Worm (Caenorhabditis elegans) whole organism, L2 larva: ENCODE results near the gene tes-1.
A peak's percentile ranks its signal among the peaks of the same experiment; 100 is the strongest.

Source experiments
- F13H6.1 ChIP-seq: sonication (generic microtip); optimal IDR thresholded peaks from 2 replicates; lab custom pipeline; 2016; ENCODE audit warnings: missing genetic modification characterization, missing compliant biosample characterization
- R02D3.7 ChIP-seq: fragments of 150-350 bp; optimal IDR thresholded peaks from 2 replicates; lab custom pipeline; 2014; ENCODE audit warnings: missing biosample characterization, missing genetic modification characterization
- Y55F3AM.14 ChIP-seq: fragments of 200-800 bp; sonication (Bioruptor generic); optimal IDR thresholded peaks from 2 replicates; lab custom pipeline; 2018; ENCODE audit warnings: mild to moderate bottlenecking, missing genetic modification characterization, missing compliant biosample characterization
- ZK546.5 ChIP-seq: sonication (generic microtip); optimal IDR thresholded peaks from 2 replicates; lab custom pipeline; 2017; ENCODE audit warnings: missing biosample characterization, missing genetic modification characterization
- ama-1 ChIP-seq: fragments of 150-350 bp; optimal IDR thresholded peaks from 2 replicates; lab custom pipeline; 2018; ENCODE audit warnings: inconsistent platforms
- blmp-1 ChIP-seq: sonication (generic microtip); optimal IDR thresholded peaks from 2 replicates; lab custom pipeline; 2017; ENCODE audit warnings: missing genetic modification characterization, mild to moderate bottlenecking, missing compliant biosample characterization, antibody characterized with exemption, moderate library complexity; ENCODE audit not compliant: insufficient read depth
- ceh-16 ChIP-seq: fragments of 150-350 bp; optimal IDR thresholded peaks from 2 replicates; lab custom pipeline; 2014; ENCODE audit warnings: missing biosample characterization, missing genetic modification characterization
- ceh-82 ChIP-seq: fragments of 150-350 bp; optimal IDR thresholded peaks from 2 replicates; lab custom pipeline; 2014; ENCODE audit warnings: missing biosample characterization, missing genetic modification characterization
- crh-2 ChIP-seq: sonication (generic microtip); optimal IDR thresholded peaks from 2 replicates; lab custom pipeline; 2017; ENCODE audit warnings: missing biosample characterization, missing genetic modification characterization
- dmd-4 ChIP-seq: sonication (generic microtip); optimal IDR thresholded peaks from 2 replicates; lab custom pipeline; 2017; ENCODE audit warnings: missing biosample characterization, missing genetic modification characterization
- egl-27 ChIP-seq: sonication (generic microtip); optimal IDR thresholded peaks from 3 replicates; lab custom pipeline; 2017; ENCODE audit warnings: missing biosample characterization, missing genetic modification reagents, missing genetic modification characterization
- elt-1 ChIP-seq: fragments of 150-350 bp; optimal IDR thresholded peaks from 2 replicates; lab custom pipeline; 2014; ENCODE audit warnings: missing biosample characterization, missing genetic modification characterization
- elt-3 ChIP-seq: sonication (generic microtip); optimal IDR thresholded peaks from 2 replicates; lab custom pipeline; 2017; ENCODE audit warnings: missing biosample characterization, missing genetic modification characterization
- fos-1 ChIP-seq: fragments of 150-350 bp; optimal IDR thresholded peaks from 2 replicates; lab custom pipeline; 2014; ENCODE audit warnings: missing biosample characterization, missing genetic modification characterization
- gmeb-1 ChIP-seq: fragments of 150-350 bp; optimal IDR thresholded peaks from 2 replicates; lab custom pipeline; 2014; ENCODE audit warnings: missing biosample characterization, missing genetic modification characterization
- lin-13 ChIP-seq: fragments of 150-350 bp; optimal IDR thresholded peaks from 2 replicates; lab custom pipeline; 2014; ENCODE audit warnings: missing biosample characterization, missing genetic modification reagents, missing genetic modification characterization
- lsy-2 ChIP-seq, 2 experiments: fragments of 150-350 bp in 1 of 2; sonication (generic microtip) in 1 of 2; optimal IDR thresholded peaks; 2 replicates each; lab custom pipeline; 2014 to 2017; ENCODE audit warnings: missing biosample characterization in 2 of 2, missing genetic modification characterization in 2 of 2
- mab-5 ChIP-seq: fragments of 150-350 bp; optimal IDR thresholded peaks from 2 replicates; lab custom pipeline; 2014; ENCODE audit warnings: missing biosample characterization, missing genetic modification characterization
- mbf-1 ChIP-seq: sonication (generic microtip); optimal IDR thresholded peaks from 2 replicates; lab custom pipeline; 2017; ENCODE audit warnings: missing biosample characterization, missing genetic modification characterization
- nhr-12 ChIP-seq: fragments of 150-350 bp; optimal IDR thresholded peaks from 2 replicates; lab custom pipeline; 2014; ENCODE audit warnings: missing biosample characterization, missing genetic modification characterization
- nhr-129 ChIP-seq: fragments of 150-350 bp; optimal IDR thresholded peaks from 2 replicates; lab custom pipeline; 2014; ENCODE audit warnings: missing biosample characterization, missing genetic modification characterization
- nhr-21 ChIP-seq: fragments of 150-350 bp; optimal IDR thresholded peaks from 2 replicates; lab custom pipeline; 2014; ENCODE audit warnings: missing biosample characterization, missing genetic modification characterization
- nhr-23 ChIP-seq: fragments of 150-350 bp; optimal IDR thresholded peaks from 2 replicates; lab custom pipeline; 2014; ENCODE audit warnings: missing biosample characterization, missing genetic modification reagents, missing genetic modification characterization
- nhr-237 ChIP-seq: fragments of 150-350 bp; optimal IDR thresholded peaks from 2 replicates; lab custom pipeline; 2014; ENCODE audit warnings: missing biosample characterization, missing genetic modification characterization
- nhr-25 ChIP-seq: fragments of 150-350 bp; sonication (generic microtip); optimal IDR thresholded peaks from 3 replicates; lab custom pipeline; 2014; ENCODE audit warnings: missing biosample characterization, missing genetic modification characterization
- nhr-77 ChIP-seq: fragments of 150-350 bp; optimal IDR thresholded peaks from 2 replicates; lab custom pipeline; 2014; ENCODE audit warnings: missing biosample characterization, missing genetic modification characterization
- peb-1 ChIP-seq: fragments of 150-350 bp; optimal IDR thresholded peaks from 2 replicates; lab custom pipeline; 2014; ENCODE audit warnings: missing biosample characterization, missing genetic modification characterization
- sem-4 ChIP-seq: fragments of 150-350 bp; optimal IDR thresholded peaks from 2 replicates; lab custom pipeline; 2014; ENCODE audit warnings: missing biosample characterization, missing genetic modification reagents, missing genetic modification characterization
- skn-1 ChIP-seq: sonication (generic microtip); optimal IDR thresholded peaks from 2 replicates; lab custom pipeline; 2017; ENCODE audit warnings: missing biosample characterization, missing genetic modification characterization
- sma-3 ChIP-seq: sonication (generic microtip); optimal IDR thresholded peaks from 2 replicates; lab custom pipeline; 2016; ENCODE audit warnings: missing genetic modification reagents, missing genetic modification characterization, missing compliant biosample characterization
- sma-9 ChIP-seq, 2 experiments: fragments of 150-350 bp in 1 of 2; sonication (generic microtip) in 1 of 2; optimal IDR thresholded peaks; 2 replicates each; lab custom pipeline; 2014 to 2016; ENCODE audit warnings: missing genetic modification characterization in 2 of 2, mild to moderate bottlenecking in 1 of 2, missing biosample characterization in 1 of 2, missing compliant biosample characterization in 1 of 2, missing genetic modification reagents in 1 of 2, moderate library complexity in 1 of 2
- snpc-4 ChIP-seq: fragments of 150-350 bp; optimal IDR thresholded peaks from 2 replicates; lab custom pipeline; 2014; ENCODE audit warnings: missing biosample characterization, missing genetic modification characterization
- unc-39 ChIP-seq: fragments of 150-350 bp; optimal IDR thresholded peaks from 2 replicates; lab custom pipeline; 2014; ENCODE audit warnings: missing biosample characterization, missing genetic modification characterization
- unc-55 ChIP-seq: fragments of 150-350 bp; sonication (generic microtip); optimal IDR thresholded peaks from 3 replicates; lab custom pipeline; 2014; ENCODE audit warnings: missing biosample characterization, missing genetic modification reagents, missing genetic modification characterization
- ztf-1 ChIP-seq: fragments of 200-800 bp; sonication (Bioruptor generic); conservative IDR thresholded peaks from 2 replicates; pipeline ENCODE4 v1.3.6; 2022; ENCODE audit warnings: missing genetic modification characterization, missing compliant biosample characterization
- ztf-11 ChIP-seq: sonication (generic microtip); optimal IDR thresholded peaks from 2 replicates; lab custom pipeline; 2017; ENCODE audit warnings: missing biosample characterization, missing genetic modification characterization
- ztf-4 ChIP-seq: fragments of 150-350 bp; optimal IDR thresholded peaks from 2 replicates; lab custom pipeline; 2014; ENCODE audit warnings: missing biosample characterization, missing genetic modification characterization

The tes-1 gene

ce11 chrIV:7497205-7497604 lies 46.0 kb upstream of the tes-1 start:
- TF ChIP-seq R02D3.7 (tag; lab: Kevin White, UChicago) (no peak), fos-1 (tag; lab: Kevin White, UChicago) (peak; percentile 39), sma-9 (GFP tag; optimal IDR thresholded peaks at IDR 0.05; lab: Kevin White, UChicago) (peak; percentile 43), sma-9 (tag; optimal IDR thresholded peaks at IDR 0.05; lab: Kevin White, UChicago) (no peak)

- TF ChIP-seq nhr-237 (no peak), sem-4 (no peak), sma-3 (GFP tag; lab: Kevin White, UChicago) (no peak), snpc-4 (tag; lab: Kevin White, UChicago) (no peak), mab-5 (no peak), gmeb-1 (tag; lab: Kevin White, UChicago) (no peak), peb-1 (no peak), ztf-4 (tag; lab: Kevin White, UChicago) (no peak), crh-2 (tag; lab: Kevin White, UChicago) (no peak), ztf-1 (GFP tag; lab: Robert Waterston, UW) (no peak), mbf-1 (tag; lab: Kevin White, UChicago) (no peak), elt-3 (no peak), blmp-1 (tag; lab: Kevin White, UChicago) (no peak), egl-27 (no peak), fos-1 (tag; lab: Kevin White, UChicago) (no peak), ceh-16 (no peak), F13H6.1 (tag; lab: Kevin White, UChicago) (no peak)
Observed at ce11 chrIV:7491464-7491863, 40.2 kb upstream of the tes-1 start, which contains the start of gene F55G1.1. F55G1.1 (plus strand) TSS chrIV:7491764.

ce11 chrIV:7488457-7488783 lies 37.2 kb upstream of the tes-1 start:
- no peak for TF ChIP-seq fos-1 (tag; lab: Kevin White, UChicago)
- no peak for TF ChIP-seq lsy-2 (tag; optimal IDR thresholded peaks at IDR 0.05; lab: Kevin White, UChicago)
- no peak for TF ChIP-seq ZK546.5
- no peak for TF ChIP-seq egl-27
- no peak for TF ChIP-seq nhr-23
- TF ChIP-seq sma-3 (GFP tag; lab: Kevin White, UChicago) = no peak
- TF ChIP-seq peb-1 = no peak
- TF ChIP-seq sma-9 (GFP tag; optimal IDR thresholded peaks at IDR 0.05; lab: Kevin White, UChicago) = no peak
- no peak for TF ChIP-seq sma-9 (tag; optimal IDR thresholded peaks at IDR 0.05; lab: Kevin White, UChicago)
- no peak for TF ChIP-seq nhr-25 (tag; lab: Kevin White, UChicago)
- TF ChIP-seq Y55F3AM.14 (GFP tag; lab: Kevin White, UChicago) = no peak
- TF ChIP-seq dmd-4 (tag; lab: Kevin White, UChicago) = no peak
- no peak for TF ChIP-seq ceh-82 (tag; lab: Kevin White, UChicago)

- no peak for TF ChIP-seq blmp-1 (tag; lab: Kevin White, UChicago)
- TF ChIP-seq mab-5 = peak; percentile 58
- no peak for TF ChIP-seq elt-1
- TF ChIP-seq nhr-237 = no peak
- TF ChIP-seq unc-55 (GFP tag; lab: Kevin White, UChicago) = no peak
- TF ChIP-seq sem-4 = peak; percentile 11
- TF ChIP-seq nhr-12 (tag; lab: Kevin White, UChicago) = no peak
- no peak for TF ChIP-seq nhr-129 (tag; lab: Kevin White, UChicago)
- TF ChIP-seq ceh-82 (tag; lab: Kevin White, UChicago) = no peak
- TF ChIP-seq ztf-11 (tag; lab: Kevin White, UChicago) = no peak
- peak; percentile 12 for TF ChIP-seq sma-3 (GFP tag; lab: Kevin White, UChicago)
- TF ChIP-seq R02D3.7 (tag; lab: Kevin White, UChicago) = no peak
- peak; percentile 29 for TF ChIP-seq lin-13 (GFP tag; lab: Kevin White, UChicago)
- no peak for TF ChIP-seq ztf-1 (GFP tag; lab: Robert Waterston, UW)
- TF ChIP-seq ama-1 (lab: Kevin White, UChicago) = no peak
- no peak for TF ChIP-seq skn-1 (tag; lab: Kevin White, UChicago)
- no peak for TF ChIP-seq lsy-2 (tag; optimal IDR thresholded peaks at IDR 0.05; lab: Kevin White, UChicago)
- TF ChIP-seq nhr-21 (tag; lab: Kevin White, UChicago) = no peak
- TF ChIP-seq crh-2 (tag; lab: Kevin White, UChicago) = peak; percentile 19
- TF ChIP-seq fos-1 (tag; lab: Kevin White, UChicago) = peak; percentile 2
- no peak for TF ChIP-seq egl-27
- TF ChIP-seq ceh-16 = peak; percentile 96
- TF ChIP-seq dmd-4 (tag; lab: Kevin White, UChicago) = no peak
- no peak for TF ChIP-seq nhr-77 (tag; lab: Kevin White, UChicago)
- TF ChIP-seq unc-39 = no peak
- TF ChIP-seq sma-9 (GFP tag; optimal IDR thresholded peaks at IDR 0.05; lab: Kevin White, UChicago) = peak; percentile 63
- no peak for TF ChIP-seq sma-9 (tag; optimal IDR thresholded peaks at IDR 0.05; lab: Kevin White, UChicago)
- no peak for TF ChIP-seq Y55F3AM.14 (GFP tag; lab: Kevin White, UChicago)
- no peak for TF ChIP-seq ZK546.5
- TF ChIP-seq, all 48 proteins: peak for 8
Observed at ce11 chrIV:7487554-7488456, 36.6 kb upstream of the tes-1 start, which contains the start of the genes his-60 and his-59. his-60 (minus strand) TSS chrIV:7487992. his-59 (plus strand) TSS chrIV:7488249.
